Fruit fly (Drosophila melanogaster) whole organism, embryonic: ENCODE results near the gene Srp19.

Experiments
- Aef1 ChIP-seq: fragments of 200-800 bp; sonication (Bioruptor generic); IDR thresholded peaks from 3 replicates; pipeline ENCODE4 v1.3.6; 2022; ENCODE audit warnings: missing biosample characterization, missing genetic modification characterization
- B-H2 ChIP-seq: fragments of 200-800 bp; sonication (Bioruptor generic); optimal IDR thresholded peaks from 2 replicates; lab custom pipeline; 2018; ENCODE audit warnings: missing biosample characterization, mild to moderate bottlenecking, missing genetic modification characterization
- Bgb ChIP-seq: fragments of 200-800 bp; sonication (Bioruptor generic); IDR thresholded peaks from 2 replicates; pipeline ENCODE4 v1.3.6; 2022; ENCODE audit warnings: missing biosample characterization, missing genetic modification characterization; ENCODE audit not compliant: partially characterized antibody
- CG10543 ChIP-seq: fragments of 200-800 bp; sonication (Bioruptor generic); optimal IDR thresholded peaks from 3 replicates; lab custom pipeline; 2017; ENCODE audit warnings: missing biosample characterization, mild to moderate bottlenecking, missing genetic modification characterization, moderate library complexity
- CG10979 ChIP-seq: fragments of 200-800 bp; sonication (Bioruptor generic); optimal IDR thresholded peaks from 2 replicates; lab custom pipeline; 2018; ENCODE audit warnings: missing biosample characterization, mild to moderate bottlenecking, missing genetic modification characterization, moderate library complexity
- CG11085 ChIP-seq: fragments of 200-800 bp; sonication (Bioruptor generic); IDR thresholded peaks from 2 replicates; pipeline ENCODE4 v1.3.6; 2022; ENCODE audit warnings: missing biosample characterization, missing genetic modification characterization
- CG11456 ChIP-seq: fragments of 200-800 bp; sonication (Bioruptor generic); IDR thresholded peaks from 3 replicates; pipeline ENCODE4 v1.3.6; 2022; ENCODE audit warnings: missing biosample characterization, missing genetic modification characterization
- CG12299 ChIP-seq: fragments of 200-800 bp; sonication (Bioruptor generic); optimal IDR thresholded peaks from 2 replicates; lab custom pipeline; 2018; ENCODE audit warnings: missing biosample characterization, mild to moderate bottlenecking, missing genetic modification characterization
- CG1233 ChIP-seq: fragments of 200-800 bp; sonication (Bioruptor generic); optimal IDR thresholded peaks from 4 replicates; lab custom pipeline; 2018; ENCODE audit warnings: missing biosample characterization, mild to moderate bottlenecking, missing genetic modification characterization
- CG13894 ChIP-seq: fragments of 200-800 bp; sonication (Bioruptor generic); optimal IDR thresholded peaks from 3 replicates; lab custom pipeline; 2018; ENCODE audit warnings: missing biosample characterization, mild to moderate bottlenecking, missing genetic modification characterization, moderate library complexity
- CG17328 ChIP-seq: fragments of 200-800 bp; sonication (Bioruptor generic); IDR thresholded peaks from 2 replicates; pipeline ENCODE4 v1.3.6; 2022; ENCODE audit warnings: missing biosample characterization, missing genetic modification characterization
- CG17385 ChIP-seq: fragments of 200-800 bp; sonication (Bioruptor generic); optimal IDR thresholded peaks from 3 replicates; lab custom pipeline; 2018; ENCODE audit warnings: missing biosample characterization, mild to moderate bottlenecking, missing genetic modification characterization
- CG17612 ChIP-seq: fragments of 200-800 bp; sonication (Bioruptor generic); IDR thresholded peaks from 2 replicates; pipeline ENCODE4 v1.3.6; 2022; ENCODE audit warnings: missing biosample characterization, missing genetic modification characterization
- CG2678 ChIP-seq: fragments of 200-800 bp; sonication (Bioruptor generic); optimal IDR thresholded peaks from 3 replicates; lab custom pipeline; 2019; ENCODE audit warnings: missing biosample characterization, mild to moderate bottlenecking, missing genetic modification characterization, moderate library complexity
- CG31441 ChIP-seq: fragments of 200-800 bp; sonication (Bioruptor generic); IDR thresholded peaks from 2 replicates; pipeline ENCODE4 v1.3.6; 2022; ENCODE audit warnings: missing biosample characterization, missing genetic modification characterization
- CG32767 ChIP-seq: fragments of 200-800 bp; sonication (Bioruptor generic); IDR thresholded peaks from 2 replicates; pipeline ENCODE4 v1.3.6; 2022; ENCODE audit warnings: missing biosample characterization, missing genetic modification characterization
- CG32772 ChIP-seq: fragments of 200-800 bp; sonication (Bioruptor generic); IDR thresholded peaks from 2 replicates; pipeline ENCODE4 v1.3.6; 2022; ENCODE audit warnings: missing biosample characterization, missing genetic modification characterization
- CG34376 ChIP-seq: fragments of 200-800 bp; sonication (Bioruptor generic); optimal IDR thresholded peaks from 2 replicates; lab custom pipeline; 2018; ENCODE audit warnings: missing biosample characterization, mild to moderate bottlenecking, missing genetic modification characterization
- CG34422 ChIP-seq: fragments of 200-800 bp; sonication (Bioruptor generic); IDR thresholded peaks from 3 replicates; pipeline ENCODE4 v1.3.6; 2022; ENCODE audit warnings: missing biosample characterization, missing genetic modification characterization
- CG4404 ChIP-seq: fragments of 200-800 bp; sonication (Bioruptor generic); IDR thresholded peaks from 2 replicates; pipeline ENCODE4 v1.3.6; 2022; ENCODE audit warnings: missing biosample characterization, missing genetic modification characterization
- CG4424 ChIP-seq: fragments of 200-800 bp; sonication (Bioruptor generic); optimal IDR thresholded peaks from 3 replicates; lab custom pipeline; 2016; ENCODE audit warnings: missing biosample characterization, missing genetic modification characterization
- CG5245 ChIP-seq: fragments of 200-800 bp; sonication (Bioruptor generic); optimal IDR thresholded peaks from 3 replicates; lab custom pipeline; 2016; ENCODE audit warnings: missing biosample characterization, missing genetic modification characterization
- CG6175 ChIP-seq: fragments of 200-800 bp; sonication (Bioruptor generic); IDR thresholded peaks from 3 replicates; pipeline ENCODE4 v1.3.6; 2022; ENCODE audit warnings: missing biosample characterization, missing genetic modification characterization
- CG7271 ChIP-seq: fragments of 200-800 bp; sonication (Bioruptor generic); optimal IDR thresholded peaks from 2 replicates; lab custom pipeline; 2018; ENCODE audit warnings: missing biosample characterization, mild to moderate bottlenecking, missing genetic modification characterization, moderate library complexity
- CG7786 ChIP-seq: fragments of 200-800 bp; sonication (Bioruptor generic); optimal IDR thresholded peaks from 2 replicates; lab custom pipeline; 2016; ENCODE audit warnings: missing biosample characterization, missing genetic modification characterization
- CG9932 ChIP-seq: fragments of 200-800 bp; sonication (Bioruptor generic); IDR thresholded peaks from 2 replicates; pipeline ENCODE4 v1.3.6; 2022; ENCODE audit warnings: missing biosample characterization, missing genetic modification characterization
- CoRest ChIP-seq: fragments of 200-800 bp; sonication (Bioruptor generic); optimal IDR thresholded peaks from 3 replicates; lab custom pipeline; 2018; ENCODE audit warnings: missing biosample characterization, mild to moderate bottlenecking, missing genetic modification characterization, moderate library complexity
- Doc2 ChIP-seq: fragments of 200-800 bp; sonication (Bioruptor generic); IDR thresholded peaks from 2 replicates; pipeline ENCODE4 v1.3.6; 2022; ENCODE audit warnings: missing biosample characterization, missing genetic modification characterization
- E2f1 ChIP-seq: fragments of 200-800 bp; sonication (Bioruptor generic); IDR thresholded peaks from 2 replicates; pipeline ENCODE4 v1.3.6; 2022; ENCODE audit warnings: missing biosample characterization, missing genetic modification characterization
- ERR ChIP-seq: fragments of 200-800 bp; sonication (Bioruptor generic); optimal IDR thresholded peaks from 2 replicates; lab custom pipeline; 2016; ENCODE audit warnings: missing biosample characterization, missing genetic modification characterization
- Hand ChIP-seq: fragments of 200-800 bp; sonication (Bioruptor generic); optimal IDR thresholded peaks from 2 replicates; lab custom pipeline; 2017; ENCODE audit warnings: mild to moderate bottlenecking, missing biosample characterization, missing genetic modification reagents, missing genetic modification characterization
- Hmx ChIP-seq: fragments of 200-800 bp; sonication (Bioruptor generic); optimal IDR thresholded peaks from 2 replicates; lab custom pipeline; 2016; ENCODE audit warnings: missing biosample characterization, missing genetic modification characterization
- NC2α ChIP-seq: fragments of 200-800 bp; sonication (Bioruptor generic); optimal IDR thresholded peaks from 2 replicates; lab custom pipeline; 2016; ENCODE audit warnings: missing biosample characterization, missing genetic modification characterization
- Nf-YB ChIP-seq: fragments of 200-800 bp; sonication (Bioruptor generic); optimal IDR thresholded peaks from 3 replicates; lab custom pipeline; 2019; ENCODE audit warnings: missing biosample characterization, mild to moderate bottlenecking, missing genetic modification characterization, moderate library complexity
- Rx ChIP-seq: fragments of 200-800 bp; sonication (Bioruptor generic); IDR thresholded peaks from 2 replicates; pipeline ENCODE4 v1.3.6; 2022; ENCODE audit warnings: missing biosample characterization, missing genetic modification characterization
- Side ChIP-seq: fragments of 200-800 bp; sonication (Bioruptor generic); optimal IDR thresholded peaks from 2 replicates; lab custom pipeline; 2016; ENCODE audit warnings: missing biosample characterization, missing genetic modification characterization
- TFAM ChIP-seq: fragments of 200-800 bp; sonication (Bioruptor generic); optimal IDR thresholded peaks from 2 replicates; lab custom pipeline; 2017; ENCODE audit warnings: missing biosample characterization, missing genetic modification characterization, inconsistent platforms
- Xbp1 ChIP-seq: fragments of 200-800 bp; sonication (Bioruptor generic); optimal IDR thresholded peaks from 3 replicates; lab custom pipeline; 2016; ENCODE audit warnings: missing biosample characterization, mild to moderate bottlenecking, missing genetic modification characterization
- chn ChIP-seq: fragments of 200-800 bp; sonication (Bioruptor generic); optimal IDR thresholded peaks from 2 replicates; lab custom pipeline; 2016; ENCODE audit warnings: missing biosample characterization, missing genetic modification characterization
- dysf ChIP-seq: fragments of 200-800 bp; sonication (Bioruptor generic); IDR thresholded peaks from 3 replicates; pipeline ENCODE4 v1.3.6; 2022; ENCODE audit warnings: missing biosample characterization, missing genetic modification characterization
- eve ChIP-seq, 2 experiments: fragments of >200 bp; optimal IDR thresholded peaks; 2 replicates each; lab custom pipeline; 2017; ENCODE audit warnings: missing biosample characterization in 2 of 2, missing genetic modification characterization in 2 of 2
- grau ChIP-seq: fragments of 200-800 bp; optimal IDR thresholded peaks from 3 replicates; lab custom pipeline; 2019; ENCODE audit warnings: missing biosample characterization, mild to moderate bottlenecking, missing genetic modification characterization, moderate library complexity
- jing ChIP-seq: fragments of 200-800 bp; sonication (Bioruptor generic); optimal IDR thresholded peaks from 2 replicates; lab custom pipeline; 2018; ENCODE audit warnings: missing biosample characterization, mild to moderate bottlenecking, missing genetic modification characterization
- kah ChIP-seq: fragments of 200-800 bp; sonication (Bioruptor generic); optimal IDR thresholded peaks from 2 replicates; lab custom pipeline; 2018; ENCODE audit warnings: missing biosample characterization, mild to moderate bottlenecking, missing genetic modification characterization
- mirr ChIP-seq: fragments of 200-800 bp; sonication (Bioruptor generic); optimal IDR thresholded peaks from 3 replicates; lab custom pipeline; 2018; ENCODE audit warnings: missing biosample characterization, mild to moderate bottlenecking, missing genetic modification characterization
- mld ChIP-seq: fragments of 200-800 bp; sonication (Bioruptor generic); IDR thresholded peaks from 3 replicates; pipeline ENCODE4 v1.3.6; 2022; ENCODE audit warnings: missing biosample characterization, missing genetic modification characterization; ENCODE audit not compliant: partially characterized antibody
- nau ChIP-seq: fragments of 200-800 bp; sonication (Bioruptor generic); optimal IDR thresholded peaks from 3 replicates; lab custom pipeline; 2017; ENCODE audit warnings: missing biosample characterization, mild to moderate bottlenecking, missing genetic modification characterization, missing genetic modification reagents
- pfk ChIP-seq: fragments of 200-800 bp; sonication (Bioruptor generic); optimal IDR thresholded peaks from 2 replicates; lab custom pipeline; 2018; ENCODE audit warnings: missing biosample characterization, mild to moderate bottlenecking, missing genetic modification characterization, moderate library complexity
- sens-2 ChIP-seq: fragments of 200-800 bp; sonication (Bioruptor generic); IDR thresholded peaks from 2 replicates; pipeline ENCODE4 v1.3.6; 2022; ENCODE audit warnings: missing biosample characterization, missing genetic modification characterization
- stwl ChIP-seq: fragments of 200-800 bp; sonication (Bioruptor generic); optimal IDR thresholded peaks from 3 replicates; lab custom pipeline; 2018; ENCODE audit warnings: missing biosample characterization, mild to moderate bottlenecking, missing genetic modification characterization, moderate library complexity
- tx ChIP-seq: fragments of 200-800 bp; sonication (Bioruptor generic); optimal IDR thresholded peaks from 2 replicates; lab custom pipeline; 2016; ENCODE audit warnings: missing biosample characterization, missing genetic modification characterization

Srp19 gene

DNA sequence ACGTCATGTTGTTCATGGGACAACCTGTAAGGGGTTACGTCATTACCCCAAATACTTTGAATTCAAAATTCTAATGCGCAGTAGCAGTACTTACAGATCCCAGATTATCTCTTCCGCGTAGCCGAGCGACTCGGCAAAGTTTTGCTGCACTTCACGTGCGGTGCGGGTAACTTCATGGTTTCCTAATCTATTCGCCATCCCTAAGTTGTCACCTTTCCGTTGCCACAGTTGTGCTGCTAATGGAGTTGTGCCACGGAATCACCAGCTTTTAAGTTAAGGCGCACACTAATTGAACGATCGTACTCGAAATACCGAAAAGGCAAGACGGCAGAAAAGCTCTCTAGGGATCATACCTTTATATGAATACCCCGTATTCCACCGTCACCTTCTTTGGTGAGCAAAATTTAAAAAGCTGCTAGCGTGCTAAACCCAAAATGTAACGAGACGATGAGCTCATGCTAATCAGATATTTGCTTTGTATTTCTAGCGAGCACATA lies 12.0 kb upstream of the Srp19 start, which contains the start of gene pst (continued):
- TF ChIP-seq dysf (0 out of 3 replicates have a peak, but pooled peaks have one; percentile 26), CG17385 (peak; percentile 50), Aef1 (no peak), CG4404 (GFP tag; lab: Robert Waterston, UW) (no peak), CG10543 (GFP tag; lab: Kevin White, UChicago) (peak; percentile 59), sens-2 (GFP tag; lab: Robert Waterston, UW) (peak; percentile 6; the same call in 1 of the 2 replicates), CG4424 (GFP tag; lab: Kevin White, UChicago) (no peak), CG17328 (GFP tag; lab: Robert Waterston, UW) (0 out of 2 replicates have a peak, but pooled peaks have one; percentile 9), chn (GFP tag; lab: Kevin White, UChicago) (no peak), E2f1 (GFP tag; lab: Robert Waterston, UW) (peak; percentile 39; the same call in 1 of the 2 replicates), pfk (GFP tag; lab: Kevin White, UChicago) (no peak), CG1233 (GFP tag; lab: Kevin White, UChicago) (no peak), tx (GFP tag; lab: Kevin White, UChicago) (no peak), jing (GFP tag; lab: Kevin White, UChicago) (no peak), nau (no peak), Hand (GFP tag; lab: Kevin White, UChicago) (peak; percentile 46), stwl (tag; lab: Kevin White, UChicago) (no peak), CG5245 (GFP tag; lab: Kevin White, UChicago) (no peak), ERR (GFP tag; lab: Kevin White, UChicago) (no peak), CoRest (tag; lab: Kevin White, UChicago) (peak; percentile 67), B-H2 (GFP tag; lab: Kevin White, UChicago) (peak; percentile 46), CG17612 (no peak), eve (GFP tag; optimal IDR thresholded peaks at IDR 0.05; lab: Kevin White, UChicago) (no peak), CG34376 (GFP tag; lab: Kevin White, UChicago) (peak; percentile 66), CG32772 (GFP tag; lab: Robert Waterston, UW) (no peak), grau (no peak), CG7271 (tag; lab: Kevin White, UChicago) (no peak), CG34422 (GFP tag; lab: Robert Waterston, UW) (no peak), CG9932 (GFP tag; lab: Robert Waterston, UW) (no peak), Rx (GFP tag; lab: Robert Waterston, UW) (no peak), Nf-YB (no peak), NC2α (peak; percentile 14), mld (GFP tag; lab: Robert Waterston, UW) (0 out of 3 replicates have a peak, but pooled peaks have one; percentile 35), CG7786 (GFP tag; lab: Kevin White, UChicago) (peak; percentile 20), CG12299 (tag; lab: Kevin White, UChicago) (no peak), CG31441 (GFP tag; lab: Robert Waterston, UW) (no peak), CG13894 (tag; lab: Kevin White, UChicago) (peak; percentile 45), Side (GFP tag; lab: Kevin White, UChicago) (no peak), Doc2 (GFP tag; lab: Robert Waterston, UW) (no peak), CG11456 (GFP tag; lab: Robert Waterston, UW) (peak; percentile 60; the same call in 1 of the 3 replicates), Bgb (GFP tag; lab: Robert Waterston, UW) (peak; percentile 64), CG10979 (tag; lab: Kevin White, UChicago) (no peak), CG11085 (GFP tag; lab: Robert Waterston, UW) (no peak), Xbp1 (GFP tag; lab: Kevin White, UChicago) (no peak), Hmx (GFP tag; lab: Kevin White, UChicago) (no peak), kah (GFP tag; lab: Kevin White, UChicago) (no peak), CG6175 (GFP tag; lab: Robert Waterston, UW) (no peak), mirr (GFP tag; lab: Kevin White, UChicago) (peak; percentile 44), CG32767 (GFP tag; lab: Robert Waterston, UW) (no peak), CG2678 (tag; lab: Kevin White, UChicago) (no peak), TFAM (GFP tag; lab: Kevin White, UChicago) (no peak)
